Fruit fly (Drosophila melanogaster) whole organism, wandering third instar larva: ENCODE measurements around the gene Grip128.
A peak's percentile ranks its signal among the peaks of the same experiment; 100 is the strongest.

ENCODE experiments used
- Abd-B ChIP-seq: fragments of >200 bp; optimal IDR thresholded peaks from 2 replicates; lab custom pipeline; 2017; ENCODE audit warnings: missing biosample characterization, missing genetic modification characterization
- CG32264 ChIP-seq: fragments of 200-800 bp; sonication (Bioruptor generic); optimal IDR thresholded peaks from 2 replicates; lab custom pipeline; 2016; ENCODE audit warnings: missing biosample characterization, missing genetic modification characterization
- CG9705 ChIP-seq: fragments of 200-800 bp; sonication (Bioruptor generic); optimal IDR thresholded peaks from 2 replicates; lab custom pipeline; 2018; ENCODE audit warnings: missing biosample characterization, mild to moderate bottlenecking, missing genetic modification characterization
- CrebA ChIP-seq: fragments of 200-800 bp; sonication (Bioruptor generic); optimal IDR thresholded peaks from 2 replicates; lab custom pipeline; 2016; ENCODE audit warnings: missing biosample characterization, mild to moderate bottlenecking, missing genetic modification characterization, borderline replicate concordance
- Dfd ChIP-seq: fragments of >200 bp; optimal IDR thresholded peaks from 2 replicates; lab custom pipeline; 2017; ENCODE audit warnings: missing biosample characterization, missing genetic modification characterization
- Dif ChIP-seq: fragments of 200-275, 200-300 bp; sonication (Bioruptor generic); optimal IDR thresholded peaks from 2 replicates; lab custom pipeline; 2018; ENCODE audit warnings: missing biosample characterization, missing genetic modification characterization; ENCODE audit not compliant: partially characterized antibody
- GATAd ChIP-seq: sonication (Bioruptor generic); optimal IDR thresholded peaks from 2 replicates; lab custom pipeline; 2016; ENCODE audit warnings: missing biosample characterization, missing genetic modification characterization
- HLH106 ChIP-seq: fragments of 200-800 bp; optimal IDR thresholded peaks from 3 replicates; lab custom pipeline; 2019; ENCODE audit warnings: missing biosample characterization, mild to moderate bottlenecking, missing genetic modification characterization, moderate library complexity
- Hnf4 ChIP-seq: fragments of 200-800 bp; sonication (Bioruptor generic); optimal IDR thresholded peaks from 2 replicates; lab custom pipeline; 2016; ENCODE audit warnings: missing biosample characterization, mild to moderate bottlenecking, missing genetic modification characterization
- Hr78 ChIP-seq: fragments of >200 bp; optimal IDR thresholded peaks from 2 replicates; lab custom pipeline; 2017; ENCODE audit warnings: missing biosample characterization, missing genetic modification characterization
- Hr83 ChIP-seq: fragments of 200-300 bp; sonication (Bioruptor generic); optimal IDR thresholded peaks from 2 replicates; lab custom pipeline; 2016; ENCODE audit warnings: missing biosample characterization, mild to moderate bottlenecking, missing genetic modification characterization, moderate library complexity; ENCODE audit not compliant: poor library complexity, severe bottlenecking
- Jra ChIP-seq: sonication (Bioruptor generic); optimal IDR thresholded peaks from 2 replicates; lab custom pipeline; 2016; ENCODE audit warnings: missing biosample characterization, missing genetic modification characterization
- Mio ChIP-seq: sonication (Bioruptor generic); optimal IDR thresholded peaks from 2 replicates; lab custom pipeline; 2016; ENCODE audit warnings: missing biosample characterization, missing genetic modification characterization
- Myc ChIP-seq: fragments of >200 bp; optimal IDR thresholded peaks from 2 replicates; lab custom pipeline; 2017
- N ChIP-seq: fragments of >200 bp; optimal IDR thresholded peaks from 2 replicates; lab custom pipeline; 2018; ENCODE audit warnings: missing biosample characterization, missing external identifiers, missing genetic modification characterization
- OdsH ChIP-seq: fragments of 200-800 bp; sonication (Bioruptor generic); optimal IDR thresholded peaks from 2 replicates; lab custom pipeline; 2016; ENCODE audit warnings: missing biosample characterization, mild to moderate bottlenecking, missing genetic modification characterization
- Rel ChIP-seq, 2 experiments: fragments of 200-800 bp; sonication (Bioruptor generic) in 1 of 2; optimal IDR thresholded peaks; 2 replicates in 1 of 2; 3 replicates in 1 of 2; lab custom pipeline; 2016 to 2019; ENCODE audit warnings: mild to moderate bottlenecking in 2 of 2, missing biosample characterization in 2 of 2, missing genetic modification characterization in 2 of 2, moderate library complexity in 1 of 2
- Sp1 ChIP-seq: fragments of 200-800 bp; sonication (Bioruptor generic); optimal IDR thresholded peaks from 3 replicates; lab custom pipeline; 2019; ENCODE audit warnings: missing biosample characterization, mild to moderate bottlenecking, missing genetic modification characterization, moderate library complexity
- Vsx2 ChIP-seq: fragments of 200-300, 225-300 bp; sonication (Bioruptor generic); optimal IDR thresholded peaks from 2 replicates; lab custom pipeline; 2018; ENCODE audit warnings: missing biosample characterization, missing genetic modification characterization; ENCODE audit not compliant: partially characterized antibody
- br ChIP-seq: fragments of 200-800 bp; sonication (Bioruptor generic); optimal IDR thresholded peaks from 2 replicates; lab custom pipeline; 2016; ENCODE audit warnings: missing biosample characterization, missing genetic modification characterization
- brk ChIP-seq: fragments of 200-800 bp; sonication (Bioruptor generic); optimal IDR thresholded peaks from 2 replicates; lab custom pipeline; 2016; ENCODE audit warnings: missing biosample characterization, mild to moderate bottlenecking, missing genetic modification characterization
- dl ChIP-seq, 2 experiments: fragments of 175-275, 200-275 bp in 1 of 2; fragments of 200-275 bp in 1 of 2; sonication (Bioruptor generic); optimal IDR thresholded peaks; lab custom pipeline; 2018; ENCODE audit warnings: mild to moderate bottlenecking in 2 of 2, missing biosample characterization in 2 of 2, missing genetic modification characterization in 2 of 2, moderate library complexity in 2 of 2; ENCODE audit not compliant: partially characterized antibody in 2 of 2, insufficient read depth in 1 of 2
- dmrt93B ChIP-seq: fragments of 200-800 bp; sonication (Bioruptor generic); optimal IDR thresholded peaks from 2 replicates; lab custom pipeline; 2018; ENCODE audit warnings: missing biosample characterization, mild to moderate bottlenecking, missing genetic modification characterization
- dsf ChIP-seq: sonication (Bioruptor generic); optimal IDR thresholded peaks from 2 replicates; lab custom pipeline; 2016; ENCODE audit warnings: missing biosample characterization, missing genetic modification characterization, borderline replicate concordance
- ey ChIP-seq: fragments of 200-800 bp; sonication (Bioruptor generic); optimal IDR thresholded peaks from 2 replicates; lab custom pipeline; 2016; ENCODE audit warnings: missing biosample characterization, missing genetic modification characterization
- foxo ChIP-seq, 2 experiments: fragments of 200-800 bp; sonication (Bioruptor generic); optimal IDR thresholded peaks; 2 replicates in 1 of 2; 3 replicates in 1 of 2; lab custom pipeline; 2016 to 2017; ENCODE audit warnings: missing biosample characterization in 2 of 2, missing genetic modification characterization in 2 of 2
- fru ChIP-seq: fragments of 200-800 bp; sonication (Bioruptor generic); optimal IDR thresholded peaks from 3 replicates; lab custom pipeline; 2016; ENCODE audit warnings: missing biosample characterization, mild to moderate bottlenecking, missing genetic modification characterization
- h ChIP-seq: fragments of 200-800 bp; sonication (Bioruptor generic); optimal IDR thresholded peaks from 3 replicates; lab custom pipeline; 2016; ENCODE audit warnings: missing biosample characterization, mild to moderate bottlenecking, missing genetic modification characterization
- jim ChIP-seq: fragments of 175-275, 200-325 bp; sonication (Bioruptor generic); optimal IDR thresholded peaks from 2 replicates; lab custom pipeline; 2016; ENCODE audit warnings: missing biosample characterization, mild to moderate bottlenecking, missing genetic modification characterization
- lola ChIP-seq: fragments of >200 bp; optimal IDR thresholded peaks from 2 replicates; lab custom pipeline; 2017; ENCODE audit warnings: missing biosample characterization, missing genetic modification characterization
- pan ChIP-seq: fragments of >200 bp; optimal IDR thresholded peaks from 2 replicates; lab custom pipeline; 2017
- psq ChIP-seq: fragments of 200-800 bp; sonication (Bioruptor generic); optimal IDR thresholded peaks from 3 replicates; lab custom pipeline; 2017; ENCODE audit warnings: missing biosample characterization, mild to moderate bottlenecking, missing genetic modification characterization, moderate library complexity
- rgr ChIP-seq: fragments of 200-800 bp; sonication (Bioruptor generic); optimal IDR thresholded peaks from 3 replicates; lab custom pipeline; 2016; ENCODE audit warnings: missing biosample characterization, mild to moderate bottlenecking, missing genetic modification characterization
- sage ChIP-seq: fragments of 200-800 bp; sonication (Bioruptor generic); optimal IDR thresholded peaks from 2 replicates; lab custom pipeline; 2016; ENCODE audit warnings: missing biosample characterization, mild to moderate bottlenecking, missing genetic modification characterization
- sv ChIP-seq: fragments of 200-800 bp; sonication (Bioruptor generic); optimal IDR thresholded peaks from 3 replicates; lab custom pipeline; 2016; ENCODE audit warnings: missing biosample characterization, missing genetic modification characterization
- tai ChIP-seq: sonication (Bioruptor generic); optimal IDR thresholded peaks from 2 replicates; lab custom pipeline; 2016; ENCODE audit warnings: missing biosample characterization, missing genetic modification characterization
- usp ChIP-seq: fragments of >200 bp; optimal IDR thresholded peaks from 2 replicates; lab custom pipeline; 2017; ENCODE audit warnings: missing biosample characterization, missing genetic modification characterization
- woc ChIP-seq: sonication (Bioruptor generic); optimal IDR thresholded peaks from 2 replicates; lab custom pipeline; 2016; ENCODE audit warnings: missing biosample characterization, mild to moderate bottlenecking, missing genetic modification characterization

Grip128 gene

dm6 chrX:15464531-15464930, 7.4 kb downstream of the Grip128 start:
- TF ChIP-seq Rel (GFP tag; optimal IDR thresholded peaks at IDR 0.05; lab: Kevin White, UChicago), result no peak
- peak; percentile 87 for TF ChIP-seq Rel (tag; optimal IDR thresholded peaks at IDR 0.05; lab: Kevin White, UChicago)
- TF ChIP-seq Hnf4, result no peak
- no peak for TF ChIP-seq jim
- TF ChIP-seq CG9705 (GFP tag; lab: Kevin White, UChicago), result no peak
- TF ChIP-seq GATAd (GFP tag; lab: Kevin White, UChicago), result no peak
- TF ChIP-seq psq (GFP tag; lab: Kevin White, UChicago), result no peak

dm6 chrX:15462436-15462857, 9.5 kb downstream of the Grip128 start, which contains the start of the genes shtd, CG6294 and CG6299:
TSS of gene shtd (minus strand) at chrX:15462441.
TSS of gene CG6294 (plus strand) at chrX:15462722.
TSS of gene CG6299 (plus strand) at chrX:15462722.
- TF ChIP-seq sv (GFP tag; lab: Kevin White, UChicago), result peak; percentile 12
- TF ChIP-seq sage (GFP tag; lab: Kevin White, UChicago), result no peak
- no peak for TF ChIP-seq br (GFP tag; lab: Kevin White, UChicago)
- no peak for TF ChIP-seq Hnf4
- no peak for TF ChIP-seq tai (GFP tag; lab: Kevin White, UChicago)
- no peak for TF ChIP-seq N
- no peak for TF ChIP-seq Hr78
- TF ChIP-seq jim, result no peak
- no peak for TF ChIP-seq OdsH (GFP tag; lab: Kevin White, UChicago)
- no peak for TF ChIP-seq rgr (GFP tag; lab: Kevin White, UChicago)
- TF ChIP-seq pan, result no peak
- no peak for TF ChIP-seq dsf (GFP tag; lab: Kevin White, UChicago)
- TF ChIP-seq Vsx2 (GFP tag; lab: Kevin White, UChicago), result peak; percentile 87
- no peak for TF ChIP-seq dl (GFP tag; optimal IDR thresholded peaks at IDR 0.05; lab: Kevin White, UChicago; ENCODE audit: insufficient read depth in 1 of 2, partially characterized antibody in 2 of 2)
- TF ChIP-seq CG32264 (GFP tag; lab: Kevin White, UChicago), result no peak
- no peak for TF ChIP-seq Hr83 (GFP tag; lab: Kevin White, UChicago)
- peak; percentile 67 for TF ChIP-seq Dif (GFP tag; lab: Kevin White, UChicago)
- no peak for TF ChIP-seq Abd-B (GFP tag; lab: Kevin White, UChicago)
- TF ChIP-seq Myc (lab: Kevin White, UChicago), result peak; percentile 71
- TF ChIP-seq h (GFP tag; lab: Kevin White, UChicago), result no peak

- TF ChIP-seq Mio (GFP tag; lab: Kevin White, UChicago) (no peak), pan (no peak), woc (no peak), HLH106 (peak; percentile 54), Hr83 (GFP tag; lab: Kevin White, UChicago) (no peak), CG9705 (GFP tag; lab: Kevin White, UChicago) (peak; percentile 6), Sp1 (peak; percentile 44), GATAd (GFP tag; lab: Kevin White, UChicago) (no peak), brk (GFP tag; lab: Kevin White, UChicago) (no peak), usp (no peak), Hnf4 (no peak), Dfd (GFP tag; lab: Kevin White, UChicago) (no peak), fru (GFP tag; lab: Kevin White, UChicago) (peak; percentile 53), Myc (lab: Kevin White, UChicago) (peak; percentile 3), N (no peak), sv (GFP tag; lab: Kevin White, UChicago) (no peak), CG32264 (GFP tag; lab: Kevin White, UChicago) (no peak), tai (GFP tag; lab: Kevin White, UChicago) (no peak), Vsx2 (GFP tag; lab: Kevin White, UChicago) (no peak), Hr78 (no peak), Abd-B (GFP tag; lab: Kevin White, UChicago) (no peak), Dif (GFP tag; lab: Kevin White, UChicago) (no peak), lola (GFP tag; lab: Kevin White, UChicago) (no peak), psq (GFP tag; lab: Kevin White, UChicago) (peak; percentile 45), sage (GFP tag; lab: Kevin White, UChicago) (no peak), CrebA (no peak), dl (GFP tag; optimal IDR thresholded peaks at IDR 0.05; lab: Kevin White, UChicago; ENCODE audit: insufficient read depth in 1 of 2, partially characterized antibody in 2 of 2) (no peak), h (GFP tag; lab: Kevin White, UChicago) (peak; percentile 59), ey (GFP tag; lab: Kevin White, UChicago) (peak; percentile 21), jim (no peak), dsf (GFP tag; lab: Kevin White, UChicago) (no peak), rgr (GFP tag; lab: Kevin White, UChicago) (peak; percentile 57), br (GFP tag; lab: Kevin White, UChicago) (no peak), Rel (GFP tag; optimal IDR thresholded peaks at IDR 0.05; lab: Kevin White, UChicago) (no peak), Rel (tag; optimal IDR thresholded peaks at IDR 0.05; lab: Kevin White, UChicago) (peak; percentile 48), OdsH (GFP tag; lab: Kevin White, UChicago) (peak; percentile 43), dmrt93B (GFP tag; lab: Kevin White, UChicago) (no peak), Jra (GFP tag; lab: Kevin White, UChicago) (no peak), foxo (GFP tag; optimal IDR thresholded peaks at IDR 0.05; lab: Kevin White, UChicago) (peak in 1 of 2 experiments; percentile 68)
Measured at dm6 chrX:15453121-15453520, 18.8 kb downstream of the Grip128 start, which contains the start of gene CG11655. TSS of gene CG11655 (plus strand) at chrX:15453471.
